Fruit fly (Drosophila melanogaster) S2 (cell line): ENCODE results near the gene CG34451.

Experiments
- CG8478 ChIP-seq: fragments of >200 bp; optimal IDR thresholded peaks from 2 replicates; lab custom pipeline; 2018
- CTCF ChIP-seq, 2 experiments: fragments of >200 bp; optimal IDR thresholded peaks; 2 replicates each; lab custom pipeline; 2018

- TF ChIP-seq CG8478 (lab: Kevin White, UChicago) (no peak), CTCF (optimal IDR thresholded peaks at IDR 0.05; lab: Kevin White, UChicago) (no peak)
Measured at dm6 chr3L:15692388-15692787, 520 bp upstream of the CG34451 start.
